Worm (Caenorhabditis elegans): Measurements from ENCODE around the gene K01B6.3.

DNA sequence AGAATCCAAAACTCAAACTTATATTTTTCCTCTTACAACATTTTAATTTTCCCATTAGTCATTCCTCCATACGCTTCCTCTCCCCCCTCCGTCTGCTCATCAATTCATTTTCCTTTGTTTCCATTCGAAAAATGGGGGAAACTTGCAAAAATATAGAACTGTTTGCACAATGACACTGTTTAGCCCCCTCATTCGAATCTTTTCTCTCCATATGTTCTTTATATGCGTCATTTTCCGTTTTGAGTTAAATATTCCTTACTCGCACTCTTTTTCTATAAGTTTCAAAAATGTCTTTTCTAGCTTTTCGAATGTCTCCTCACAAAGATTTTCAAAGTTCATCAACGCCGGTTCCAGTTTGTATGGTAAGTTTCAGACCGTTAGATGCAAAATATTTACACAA is 43.1 kb upstream of the K01B6.3 start, which contains the start of gene M01A8.1:
- TF ChIP-seq hlh-30 (tag; optimal IDR thresholded peaks at IDR 0.05; ENCODE audit: insufficient read depth) (no peak), fos-1 (tag; optimal IDR thresholded peaks at IDR 0.05) (no peak), set-16 (GFP tag; IDR thresholded peaks at IDR 0.05) (no peak), ceh-20 (GFP tag; IDR thresholded peaks at IDR 0.05) (no peak), aha-1 (tag) (no peak), mes-2 (tag; optimal IDR thresholded peaks at IDR 0.05; ENCODE audit: poor library complexity, severe bottlenecking) (no peak)
